Fruit fly (Drosophila melanogaster): ENCODE data around the gene Nup160.

- TF ChIP-seq fru (GFP tag; optimal IDR thresholded peaks at IDR 0.05) (no peak), h (GFP tag; optimal IDR thresholded peaks at IDR 0.05) (no peak)
These were observed 23.0 kb upstream of the Nup160 start, which contains the start of gene Ge-1 for dm6 chr2L:11100516-11101061.
